Fruit fly (Drosophila melanogaster) whole organism: ENCODE measurements around the gene CG14864.

ENCODE experiments used
- CG8478 ChIP-seq: fragments of >200 bp; optimal IDR thresholded peaks from 2 replicates; lab custom pipeline; 2018; ENCODE audit warnings: inconsistent platforms
- Dll ChIP-seq: fragments of >200 bp; optimal IDR thresholded peaks from 2 replicates; lab custom pipeline; 2017
- EcR ChIP-seq, 2 experiments: fragments of >200 bp; optimal IDR thresholded peaks; 2 replicates each; lab custom pipeline; 2017; ENCODE audit warnings: missing biosample characterization in 2 of 2, missing genetic modification characterization in 2 of 2, missing genetic modification reagents in 2 of 2
- pan ChIP-seq: fragments of >200 bp; optimal IDR thresholded peaks from 2 replicates; lab custom pipeline; 2017
- psq ChIP-seq: fragments of >200 bp; optimal IDR thresholded peaks from 2 replicates; lab custom pipeline; 2017
- usp ChIP-seq: fragments of >200 bp; optimal IDR thresholded peaks from 2 replicates; lab custom pipeline; 2017; ENCODE audit warnings: missing biosample characterization, missing genetic modification characterization, mixed read lengths

CG14864 gene

dm6 chr3R:15290642-15291118 is 22.3 kb upstream of the CG14864 start, which contains the start of gene CG45218:
Gene CG45218, minus strand, starts transcription at chr3R:15290799.
- no peak for TF ChIP-seq Dll
- peak; percentile 2 for TF ChIP-seq CG8478 (lab: Kevin White, UChicago)

dm6 chr3R:15289828-15290641 is 21.7 kb upstream of the CG14864 start:
- TF ChIP-seq psq (no peak), EcR (GFP tag; optimal IDR thresholded peaks at IDR 0.05; lab: Kevin White, UChicago) (no peak), pan (lab: Kevin White, UChicago) (peak; percentile 3)

- no peak for TF ChIP-seq Dll
- TF ChIP-seq CG8478 (lab: Kevin White, UChicago), result no peak
- TF ChIP-seq psq, result no peak
- TF ChIP-seq pan (lab: Kevin White, UChicago), result no peak
- no peak for TF ChIP-seq EcR (GFP tag; optimal IDR thresholded peaks at IDR 0.05; lab: Kevin White, UChicago)
- TF ChIP-seq usp, result no peak
These were observed 20.5 kb upstream of the CG14864 start for dm6 chr3R:15288802-15289201.

dm6 chr3R:15287763-15288162 is 19.4 kb upstream of the CG14864 start:
- TF ChIP-seq CG8478 (lab: Kevin White, UChicago) (no peak), psq (no peak), usp (no peak), Dll (no peak), EcR (GFP tag; optimal IDR thresholded peaks at IDR 0.05; lab: Kevin White, UChicago) (no peak), pan (lab: Kevin White, UChicago) (no peak)

- TF ChIP-seq usp (no peak), EcR (GFP tag; optimal IDR thresholded peaks at IDR 0.05; lab: Kevin White, UChicago) (no peak), CG8478 (lab: Kevin White, UChicago) (no peak), Dll (no peak), pan (lab: Kevin White, UChicago) (no peak), psq (no peak)
These were observed 18.3 kb upstream of the CG14864 start for dm6 chr3R:15286693-15287041.

dm6 chr3R:15286024-15286692 is 17.8 kb upstream of the CG14864 start:
- TF ChIP-seq Dll (no peak), pan (lab: Kevin White, UChicago) (no peak), CG8478 (lab: Kevin White, UChicago) (no peak), psq (no peak), usp (no peak), EcR (GFP tag; optimal IDR thresholded peaks at IDR 0.05; lab: Kevin White, UChicago) (no peak)

- TF ChIP-seq pan (lab: Kevin White, UChicago) (no peak), CG8478 (lab: Kevin White, UChicago) (no peak), Dll (no peak), usp (no peak), EcR (GFP tag; optimal IDR thresholded peaks at IDR 0.05; lab: Kevin White, UChicago) (no peak), psq (no peak)
These were observed 14.9 kb upstream of the CG14864 start for dm6 chr3R:15282982-15283809.

dm6 chr3R:15282326-15282725 is 14.0 kb upstream of the CG14864 start:
- TF ChIP-seq usp, result no peak
- no peak for TF ChIP-seq pan (lab: Kevin White, UChicago)
- TF ChIP-seq EcR (GFP tag; optimal IDR thresholded peaks at IDR 0.05; lab: Kevin White, UChicago), result no peak
- no peak for TF ChIP-seq psq
- TF ChIP-seq CG8478 (lab: Kevin White, UChicago), result no peak
- TF ChIP-seq Dll, result no peak

- TF ChIP-seq CG8478 (lab: Kevin White, UChicago) (no peak), Dll (no peak), pan (lab: Kevin White, UChicago) (no peak), usp (no peak), psq (no peak), EcR (GFP tag; optimal IDR thresholded peaks at IDR 0.05; lab: Kevin White, UChicago) (no peak)
These were observed 13.1 kb upstream of the CG14864 start for dm6 chr3R:15281335-15281963.

dm6 chr3R:15280619-15281334 is 12.4 kb upstream of the CG14864 start:
- TF ChIP-seq pan (lab: Kevin White, UChicago), result no peak
- TF ChIP-seq psq, result no peak
- TF ChIP-seq Dll, result no peak
- TF ChIP-seq CG8478 (lab: Kevin White, UChicago), result no peak
- no peak for TF ChIP-seq EcR (GFP tag; optimal IDR thresholded peaks at IDR 0.05; lab: Kevin White, UChicago)
- TF ChIP-seq usp, result no peak
